Fruit fly (Drosophila melanogaster): ENCODE results near the gene SMSr.
A peak's percentile ranks its signal among the peaks of the same experiment; 100 is the strongest.

Gene SMSr

DNA sequence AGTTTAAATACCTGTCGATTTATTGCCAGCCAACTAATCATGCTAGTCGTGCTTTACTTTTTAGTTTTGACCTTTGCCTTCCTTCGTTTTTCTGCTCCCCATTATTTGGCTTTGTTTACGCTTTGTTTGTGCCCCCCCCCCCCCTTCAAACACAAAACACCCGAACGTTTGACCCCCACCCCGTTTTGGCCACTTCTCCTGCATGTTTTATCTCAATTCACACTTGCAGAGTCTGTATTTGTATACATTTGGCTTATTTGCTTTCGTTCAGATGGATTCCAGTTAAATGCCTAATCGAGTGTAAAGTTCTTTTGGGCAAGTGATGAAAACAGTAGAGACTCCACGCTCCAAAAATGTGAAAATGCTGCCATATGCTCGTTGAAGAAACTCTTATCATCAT, 32.0 kb downstream of the SMSr start:
- TF ChIP-seq CG13204 (GFP tag; optimal IDR thresholded peaks at IDR 0.05), result no peak
- no peak for TF ChIP-seq CG10348 (GFP tag; IDR thresholded peaks at IDR 0.05)
- no peak for TF ChIP-seq gl (tag; optimal IDR thresholded peaks at IDR 0.05)
- no peak for TF ChIP-seq CG34367 (tag; optimal IDR thresholded peaks at IDR 0.05)
- TF ChIP-seq fd96Ca (GFP tag; IDR thresholded peaks at IDR 0.05), result no peak
- no peak for TF ChIP-seq CG32121 (GFP tag; IDR thresholded peaks at IDR 0.05)
- TF ChIP-seq Ets98B (GFP tag; IDR thresholded peaks at IDR 0.05), result no peak

DNA sequence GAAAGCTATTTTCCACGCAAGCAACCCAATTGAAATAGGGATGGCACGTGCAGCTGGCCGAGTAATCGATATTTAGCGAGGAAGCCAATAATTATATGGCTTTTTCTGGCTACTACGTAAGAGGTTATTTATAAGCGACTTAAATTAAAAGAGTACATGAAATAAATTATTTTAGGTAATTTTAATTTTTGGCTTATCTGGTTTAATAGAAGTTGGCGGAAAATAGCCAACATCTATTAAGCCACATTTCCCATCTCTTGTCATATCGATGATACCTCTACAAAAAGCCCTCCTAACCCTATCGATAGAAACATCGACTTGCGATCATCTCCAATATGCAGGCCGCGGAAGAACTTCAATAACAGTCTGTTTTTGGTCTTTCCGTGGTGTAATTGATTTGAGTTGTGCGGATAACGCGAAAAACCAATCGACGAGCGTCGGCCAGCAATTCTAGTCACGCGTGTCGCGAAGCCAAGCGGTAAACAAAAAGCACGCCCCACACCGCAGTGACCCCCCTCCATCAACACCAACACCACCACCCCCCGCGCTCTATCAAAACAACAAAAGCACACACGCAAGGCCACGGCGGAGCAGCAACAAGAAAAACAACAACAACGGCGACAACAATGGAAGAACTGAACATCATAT, 33.2 kb downstream of the SMSr start, which contains the start of the genes Srp19 and qm:
Gene Srp19, minus strand, starts transcription at position 51 of the 648 bp plus-strand sequence.
Gene qm, plus strand, starts transcription at position 330 of the 648 bp plus-strand sequence.
- TF ChIP-seq CG13204 (GFP tag; optimal IDR thresholded peaks at IDR 0.05) (peak; percentile 61), fd96Ca (GFP tag; IDR thresholded peaks at IDR 0.05) (peak; percentile 27; the same call in 2 of the 3 replicates), CG34367 (tag; optimal IDR thresholded peaks at IDR 0.05) (no peak), Ets98B (GFP tag; IDR thresholded peaks at IDR 0.05) (peak; percentile 43; the same call in 1 of the 2 replicates), gl (tag; optimal IDR thresholded peaks at IDR 0.05) (peak; percentile 20), rn (GFP tag; IDR thresholded peaks at IDR 0.05) (no peak), CG32121 (GFP tag; IDR thresholded peaks at IDR 0.05) (peak; percentile 25; the same call in 1 of the 2 replicates), CG12605 (GFP tag; IDR thresholded peaks at IDR 0.05) (peak; percentile 64), Pif1B (GFP tag; optimal IDR thresholded peaks at IDR 0.05) (no peak), CG14655 (GFP tag; optimal IDR thresholded peaks at IDR 0.05) (no peak), Snoo (tag; optimal IDR thresholded peaks at IDR 0.05) (no peak), CG4496 (GFP tag; IDR thresholded peaks at IDR 0.05) (peak; percentile 59; the same call in 1 of the 3 replicates), CG15710 (tag; optimal IDR thresholded peaks at IDR 0.05) (peak; percentile 11), EcR (GFP tag; optimal IDR thresholded peaks at IDR 0.05) (peak; percentile 44), CG9948 (tag; optimal IDR thresholded peaks at IDR 0.05) (no peak)

DNA sequence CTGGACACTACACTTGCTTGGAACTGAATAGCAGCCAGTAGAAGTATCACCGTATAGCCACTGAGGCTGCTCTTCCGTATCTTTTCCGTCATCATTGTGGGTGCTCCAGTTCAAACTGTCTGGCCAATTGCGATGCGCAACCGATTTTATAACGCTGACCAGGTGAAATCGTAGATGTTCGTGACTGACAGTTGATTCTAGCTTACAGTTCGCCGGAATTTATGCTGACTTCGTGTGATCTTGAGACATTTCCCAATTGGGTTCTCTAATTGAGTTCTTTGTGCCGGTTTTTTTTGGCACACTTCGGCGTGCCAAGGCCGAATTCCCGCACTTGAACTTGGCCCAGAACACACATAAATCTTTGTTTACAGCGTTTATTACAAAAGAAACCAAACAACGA, 34.3 kb downstream of the SMSr start, which contains the start of gene CG14834:
Gene CG14834, minus strand, starts transcription at position 173 of the 400 bp plus-strand sequence.
- no peak for TF ChIP-seq Pif1A (GFP tag; optimal IDR thresholded peaks at IDR 0.05)
- no peak for TF ChIP-seq Snoo (tag; optimal IDR thresholded peaks at IDR 0.05)
- no peak for TF ChIP-seq CG14655 (GFP tag; optimal IDR thresholded peaks at IDR 0.05)
- TF ChIP-seq rn (GFP tag; IDR thresholded peaks at IDR 0.05), result no peak
- no peak for TF ChIP-seq CG15710 (tag; optimal IDR thresholded peaks at IDR 0.05)
- TF ChIP-seq CG12605 (GFP tag; IDR thresholded peaks at IDR 0.05), result no peak
- no peak for TF ChIP-seq CG13204 (GFP tag; optimal IDR thresholded peaks at IDR 0.05)
- no peak for TF ChIP-seq CG17806 (tag; optimal IDR thresholded peaks at IDR 0.05)
- TF ChIP-seq EcR (GFP tag; optimal IDR thresholded peaks at IDR 0.05), result no peak
- no peak for TF ChIP-seq CG34367 (tag; optimal IDR thresholded peaks at IDR 0.05)
- TF ChIP-seq CG9948 (tag; optimal IDR thresholded peaks at IDR 0.05), result no peak
- TF ChIP-seq CG8159 (tag; optimal IDR thresholded peaks at IDR 0.05), result no peak
- TF ChIP-seq CG10348 (GFP tag; IDR thresholded peaks at IDR 0.05), result no peak
- no peak for TF ChIP-seq fd96Ca (GFP tag; IDR thresholded peaks at IDR 0.05)
- no peak for TF ChIP-seq CG32121 (GFP tag; IDR thresholded peaks at IDR 0.05)
- no peak for TF ChIP-seq CG4496 (GFP tag; IDR thresholded peaks at IDR 0.05)
- no peak for TF ChIP-seq gl (tag; optimal IDR thresholded peaks at IDR 0.05)
- no peak for TF ChIP-seq Ets98B (GFP tag; IDR thresholded peaks at IDR 0.05)

dm6 chr3L:7344965-7345427, 36.3 kb downstream of the SMSr start, which contains the start of gene Cln7:
Cln7 (minus strand) TSS chr3L:7345183.
- TF ChIP-seq Ets98B (GFP tag; IDR thresholded peaks at IDR 0.05), result peak; percentile 89
- peak; percentile 26 for TF ChIP-seq CG15710 (tag; optimal IDR thresholded peaks at IDR 0.05)
- no peak for TF ChIP-seq CG8301 (tag; optimal IDR thresholded peaks at IDR 0.05)
- peak; percentile 80 for TF ChIP-seq CG4496 (GFP tag; IDR thresholded peaks at IDR 0.05)
- no peak for TF ChIP-seq CG17806 (tag; optimal IDR thresholded peaks at IDR 0.05)
- peak; percentile 82 for TF ChIP-seq CG13204 (GFP tag; optimal IDR thresholded peaks at IDR 0.05)
- TF ChIP-seq rn (GFP tag; IDR thresholded peaks at IDR 0.05), result no peak
- TF ChIP-seq Pif1B (GFP tag; optimal IDR thresholded peaks at IDR 0.05), result peak; percentile 66
- peak; percentile 78 for TF ChIP-seq CG12605 (GFP tag; IDR thresholded peaks at IDR 0.05)
- peak; percentile 81 for TF ChIP-seq gl (tag; optimal IDR thresholded peaks at IDR 0.05)
- no peak for TF ChIP-seq CG34367 (tag; optimal IDR thresholded peaks at IDR 0.05)
- TF ChIP-seq CG14655 (GFP tag; optimal IDR thresholded peaks at IDR 0.05), result no peak
- TF ChIP-seq Snoo (tag; optimal IDR thresholded peaks at IDR 0.05), result peak; percentile 62
- TF ChIP-seq CG9948 (tag; optimal IDR thresholded peaks at IDR 0.05), result no peak
- peak; percentile 99 for TF ChIP-seq EcR (GFP tag; optimal IDR thresholded peaks at IDR 0.05)
- peak; percentile 51 for TF ChIP-seq CG8159 (tag; optimal IDR thresholded peaks at IDR 0.05)
- TF ChIP-seq Pif1A (GFP tag; optimal IDR thresholded peaks at IDR 0.05), result no peak
- peak; percentile 80 for TF ChIP-seq CG32121 (GFP tag; IDR thresholded peaks at IDR 0.05)
- peak; percentile 76 for TF ChIP-seq fd96Ca (GFP tag; IDR thresholded peaks at IDR 0.05)
- TF ChIP-seq CG10348 (GFP tag; IDR thresholded peaks at IDR 0.05), result no peak
- TF ChIP-seq D1 (tag; optimal IDR thresholded peaks at IDR 0.05), result no peak

DNA sequence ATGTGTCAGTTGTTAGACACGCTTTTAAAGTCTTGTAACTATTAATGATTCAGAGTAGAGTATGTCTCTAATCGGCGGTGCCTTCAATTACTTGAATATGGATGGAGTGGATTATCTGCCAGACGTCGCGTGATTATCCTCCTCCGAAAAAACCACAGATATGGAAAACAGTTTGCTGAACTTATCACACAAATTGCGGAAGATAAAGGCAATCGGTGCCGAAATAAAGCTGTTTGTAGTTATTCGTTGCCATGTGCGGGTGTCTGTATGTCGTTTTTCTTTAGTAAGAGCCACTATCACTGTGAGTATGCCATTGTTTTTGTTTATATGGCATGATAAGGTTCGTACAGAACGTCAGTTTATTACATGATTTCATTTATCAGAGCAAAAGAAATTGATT, 37.3 kb downstream of the SMSr start:
- TF ChIP-seq CG9948 (tag; optimal IDR thresholded peaks at IDR 0.05) (no peak), Ets98B (GFP tag; IDR thresholded peaks at IDR 0.05) (no peak), EcR (GFP tag; optimal IDR thresholded peaks at IDR 0.05) (no peak), CG13204 (GFP tag; optimal IDR thresholded peaks at IDR 0.05) (no peak), Pif1B (GFP tag; optimal IDR thresholded peaks at IDR 0.05) (no peak), fd96Ca (GFP tag; IDR thresholded peaks at IDR 0.05) (no peak), CG8301 (tag; optimal IDR thresholded peaks at IDR 0.05) (no peak), CG15710 (tag; optimal IDR thresholded peaks at IDR 0.05) (no peak), CG8159 (tag; optimal IDR thresholded peaks at IDR 0.05) (no peak), CG12605 (GFP tag; IDR thresholded peaks at IDR 0.05) (no peak), rn (GFP tag; IDR thresholded peaks at IDR 0.05) (no peak), CG4496 (GFP tag; IDR thresholded peaks at IDR 0.05) (no peak), Snoo (tag; optimal IDR thresholded peaks at IDR 0.05) (no peak), CG14655 (GFP tag; optimal IDR thresholded peaks at IDR 0.05) (no peak), CG32121 (GFP tag; IDR thresholded peaks at IDR 0.05) (no peak)
